Worm (Caenorhabditis elegans) whole organism, L1 larva: ENCODE data around the gene aat-6.
A peak's percentile ranks its signal among the peaks of the same experiment; 100 is the strongest.

Experiments
- C04F5.9 ChIP-seq: sonication (generic microtip); optimal IDR thresholded peaks from 2 replicates; lab custom pipeline; 2016; ENCODE audit warnings: missing genetic modification characterization, missing compliant biosample characterization
- C34B4.2 ChIP-seq: sonication (generic microtip); optimal IDR thresholded peaks from 2 replicates; lab custom pipeline; 2017; ENCODE audit warnings: mild to moderate bottlenecking, missing genetic modification characterization, missing compliant biosample characterization
- aha-1 ChIP-seq: fragments of 150-350 bp; optimal IDR thresholded peaks from 2 replicates; lab custom pipeline; 2014; ENCODE audit warnings: missing biosample characterization, missing genetic modification characterization
- aly-2 ChIP-seq: fragments of 150-350 bp; optimal IDR thresholded peaks from 2 replicates; lab custom pipeline; 2014; ENCODE audit warnings: missing biosample characterization, missing genetic modification characterization
- ceh-63 ChIP-seq: fragments of 200-800 bp; sonication (Bioruptor generic); optimal IDR thresholded peaks from 2 replicates; lab custom pipeline; 2018; ENCODE audit warnings: mild to moderate bottlenecking, missing genetic modification characterization, missing compliant biosample characterization
- ceh-90 ChIP-seq: sonication (generic microtip); optimal IDR thresholded peaks from 2 replicates; lab custom pipeline; 2016; ENCODE audit warnings: missing genetic modification characterization, missing compliant biosample characterization
- ces-1 ChIP-seq: fragments of 150-350 bp; optimal IDR thresholded peaks from 2 replicates; lab custom pipeline; 2014; ENCODE audit warnings: missing biosample characterization, missing genetic modification reagents, missing genetic modification characterization
- dsc-1 ChIP-seq: sonication (generic microtip); optimal IDR thresholded peaks from 2 replicates; lab custom pipeline; 2016; ENCODE audit warnings: mild to moderate bottlenecking, missing genetic modification characterization, missing compliant biosample characterization
- efl-3 ChIP-seq: fragments of 200-800 bp; sonication (Bioruptor generic); optimal IDR thresholded peaks from 2 replicates; lab custom pipeline; 2018; ENCODE audit warnings: mild to moderate bottlenecking, missing genetic modification characterization, missing compliant biosample characterization
- elt-2 ChIP-seq: sonication (generic microtip); optimal IDR thresholded peaks from 2 replicates; lab custom pipeline; 2016; ENCODE audit warnings: missing genetic modification characterization, mild to moderate bottlenecking, inconsistent platforms, missing compliant biosample characterization, missing genetic modification reagents
- fkh-10 ChIP-seq: sonication (generic microtip); optimal IDR thresholded peaks from 2 replicates; lab custom pipeline; 2017; ENCODE audit warnings: missing biosample characterization, missing genetic modification reagents, missing genetic modification characterization
- fkh-8 ChIP-seq: sonication (generic microtip); optimal IDR thresholded peaks from 2 replicates; lab custom pipeline; 2016; ENCODE audit warnings: mild to moderate bottlenecking, missing genetic modification characterization, missing compliant biosample characterization
- irx-1 ChIP-seq: sonication (generic microtip); optimal IDR thresholded peaks from 2 replicates; lab custom pipeline; 2016; ENCODE audit warnings: missing genetic modification characterization, missing compliant biosample characterization
- isw-1 ChIP-seq: fragments of 200-800 bp; sonication (Bioruptor generic); IDR thresholded peaks from 2 replicates; pipeline ENCODE4 v1.3.6; 2022; ENCODE audit warnings: missing genetic modification characterization, missing compliant biosample characterization
- lin-14 ChIP-seq: fragments of 200-800 bp; sonication (Bioruptor generic); optimal IDR thresholded peaks from 2 replicates; lab custom pipeline; 2018; ENCODE audit warnings: mild to moderate bottlenecking, missing genetic modification characterization, moderate library complexity, missing compliant biosample characterization
- lin-35 ChIP-seq, 2 experiments: fragments of 150-350 bp; optimal IDR thresholded peaks; 2 replicates each; lab custom pipeline; 2014; ENCODE audit warnings: missing biosample characterization in 2 of 2, missing genetic modification characterization in 2 of 2, missing genetic modification reagents in 2 of 2
- lin-39 ChIP-seq: fragments of 150-350 bp; optimal IDR thresholded peaks from 2 replicates; lab custom pipeline; 2014; ENCODE audit warnings: missing biosample characterization, missing genetic modification reagents, missing genetic modification characterization
- lir-3 ChIP-seq: sonication (generic microtip); optimal IDR thresholded peaks from 2 replicates; lab custom pipeline; 2016; ENCODE audit warnings: mild to moderate bottlenecking, missing genetic modification characterization, moderate library complexity, missing compliant biosample characterization; ENCODE audit not compliant: poor library complexity
- mdl-1 ChIP-seq, 2 experiments: fragments of 150-350 bp; optimal IDR thresholded peaks; 2 replicates each; lab custom pipeline; 2014 to 2017; ENCODE audit warnings: missing biosample characterization in 2 of 2, missing genetic modification characterization in 2 of 2, inconsistent platforms in 1 of 2
- nhr-11 ChIP-seq: fragments of 150-350 bp; optimal IDR thresholded peaks from 2 replicates; lab custom pipeline; 2014; ENCODE audit warnings: missing biosample characterization, missing genetic modification characterization
- nhr-237 ChIP-seq: fragments of 150-350 bp; optimal IDR thresholded peaks from 2 replicates; lab custom pipeline; 2014; ENCODE audit warnings: missing biosample characterization, missing genetic modification characterization
- nhr-28 ChIP-seq: fragments of 150-350 bp; optimal IDR thresholded peaks from 2 replicates; lab custom pipeline; 2014; ENCODE audit warnings: missing biosample characterization, missing genetic modification characterization
- nhr-47 ChIP-seq: sonication (generic microtip); optimal IDR thresholded peaks from 2 replicates; lab custom pipeline; 2016; ENCODE audit warnings: mild to moderate bottlenecking, missing genetic modification characterization, moderate library complexity, missing compliant biosample characterization
- nhr-71 ChIP-seq: sonication (generic microtip); optimal IDR thresholded peaks from 2 replicates; lab custom pipeline; 2016; ENCODE audit warnings: mild to moderate bottlenecking, missing genetic modification characterization, moderate library complexity, missing compliant biosample characterization
- nhr-76 ChIP-seq: sonication (generic microtip); optimal IDR thresholded peaks from 2 replicates; lab custom pipeline; 2017; ENCODE audit warnings: missing biosample characterization, missing genetic modification characterization
- pag-3 ChIP-seq: sonication (generic microtip); optimal IDR thresholded peaks from 2 replicates; lab custom pipeline; 2017; ENCODE audit warnings: missing genetic modification characterization, mild to moderate bottlenecking, missing compliant biosample characterization, antibody characterized with exemption, borderline replicate concordance; ENCODE audit not compliant: insufficient read depth
- pax-3 ChIP-seq: fragments of 200-800 bp; sonication (Bioruptor generic); optimal IDR thresholded peaks from 2 replicates; lab custom pipeline; 2018; ENCODE audit warnings: mild to moderate bottlenecking, missing genetic modification characterization, moderate library complexity, missing compliant biosample characterization
- rnt-1 ChIP-seq: sonication (generic microtip); optimal IDR thresholded peaks from 2 replicates; lab custom pipeline; 2016; ENCODE audit warnings: mild to moderate bottlenecking, missing genetic modification characterization, moderate library complexity, missing compliant biosample characterization
- sptf-1 ChIP-seq: fragments of 150-350 bp; optimal IDR thresholded peaks from 2 replicates; lab custom pipeline; 2014; ENCODE audit warnings: missing biosample characterization, missing genetic modification characterization
- sup-37 ChIP-seq: fragments of 200-800 bp; sonication (Bioruptor generic); optimal IDR thresholded peaks from 2 replicates; lab custom pipeline; 2018; ENCODE audit warnings: mild to moderate bottlenecking, missing genetic modification characterization, missing compliant biosample characterization
- swsn-7 ChIP-seq: sonication (generic microtip); optimal IDR thresholded peaks from 2 replicates; lab custom pipeline; 2016; ENCODE audit warnings: missing genetic modification characterization, missing compliant biosample characterization
- tbx-2 ChIP-seq: sonication (generic microtip); optimal IDR thresholded peaks from 2 replicates; lab custom pipeline; 2016; ENCODE audit warnings: missing genetic modification characterization, missing compliant biosample characterization
- tlp-1 ChIP-seq: fragments of 150-350 bp; optimal IDR thresholded peaks from 2 replicates; lab custom pipeline; 2014; ENCODE audit warnings: missing biosample characterization, missing genetic modification characterization
- unc-30 ChIP-seq: sonication (generic microtip); optimal IDR thresholded peaks from 2 replicates; lab custom pipeline; 2017; ENCODE audit warnings: missing biosample characterization, missing genetic modification characterization
- unc-86 ChIP-seq: sonication (generic microtip); optimal IDR thresholded peaks from 2 replicates; lab custom pipeline; 2016; ENCODE audit warnings: missing genetic modification characterization, missing compliant biosample characterization
- unc-98 ChIP-seq: fragments of 200-800 bp; sonication (Bioruptor generic); IDR thresholded peaks from 2 replicates; pipeline ENCODE4 v1.3.6; 2022; ENCODE audit warnings: missing genetic modification characterization, missing compliant biosample characterization
- zag-1 ChIP-seq: fragments of 150-350 bp; optimal IDR thresholded peaks from 2 replicates; lab custom pipeline; 2014; ENCODE audit warnings: missing biosample characterization, missing genetic modification characterization

Gene aat-6

ce11 chrV:11450257-11450656 is 20.2 kb downstream of the aat-6 start, which contains the start of gene col-156 (continued):
- TF ChIP-seq aly-2, result no peak
- no peak for TF ChIP-seq efl-3 (GFP tag; lab: Kevin White, UChicago)
- no peak for TF ChIP-seq sup-37 (GFP tag; lab: Kevin White, UChicago)

- TF ChIP-seq nhr-11 (tag; lab: Kevin White, UChicago) (no peak), unc-30 (tag; lab: Kevin White, UChicago) (no peak), rnt-1 (tag; lab: Kevin White, UChicago) (no peak), mdl-1 (tag; optimal IDR thresholded peaks at IDR 0.05; lab: Kevin White, UChicago) (no peak), lir-3 (tag; lab: Kevin White, UChicago) (no peak), aly-2 (no peak), nhr-71 (tag; lab: Kevin White, UChicago) (no peak), ceh-63 (no peak), nhr-76 (no peak), nhr-28 (no peak), C34B4.2 (tag; lab: Kevin White, UChicago) (no peak), lin-35 (GFP tag; optimal IDR thresholded peaks at IDR 0.05; lab: Kevin White, UChicago) (no peak), ceh-90 (tag; lab: Kevin White, UChicago) (no peak), dsc-1 (tag; lab: Kevin White, UChicago) (no peak), zag-1 (tag; lab: Kevin White, UChicago) (no peak), nhr-47 (tag; lab: Kevin White, UChicago) (no peak), aha-1 (tag; lab: Kevin White, UChicago) (no peak), C04F5.9 (tag; lab: Kevin White, UChicago) (no peak)
These were observed 21.1 kb downstream of the aat-6 start for ce11 chrV:11449404-11449803.

ce11 chrV:11446297-11446696 is 24.2 kb downstream of the aat-6 start, which contains the start of gene mig-17:
TSS of gene mig-17 (plus strand) at chrV:11446685.
- TF ChIP-seq isw-1 (GFP tag; lab: Robert Waterston, UW) (no peak), lin-14 (GFP tag; lab: Kevin White, UChicago) (peak; percentile 60), fkh-8 (no peak), sup-37 (GFP tag; lab: Kevin White, UChicago) (no peak), efl-3 (GFP tag; lab: Kevin White, UChicago) (no peak), elt-2 (tag; lab: Kevin White, UChicago) (no peak), fkh-10 (GFP tag; lab: Kevin White, UChicago) (no peak), aly-2 (no peak), irx-1 (tag; lab: Kevin White, UChicago) (no peak), lin-39 (tag; lab: Kevin White, UChicago) (no peak), ceh-63 (no peak), rnt-1 (tag; lab: Kevin White, UChicago) (no peak), swsn-7 (tag; lab: Kevin White, UChicago) (no peak), pax-3 (tag; lab: Kevin White, UChicago) (no peak), tlp-1 (no peak), unc-98 (GFP tag; lab: Robert Waterston, UW) (no peak), nhr-76 (no peak), dsc-1 (tag; lab: Kevin White, UChicago) (peak; percentile 42), pag-3 (tag; lab: Kevin White, UChicago) (peak; percentile 72), unc-30 (tag; lab: Kevin White, UChicago) (no peak)

- TF ChIP-seq lin-14 (GFP tag; lab: Kevin White, UChicago), result peak; percentile 80
- TF ChIP-seq tbx-2, result peak; percentile 16
- TF ChIP-seq nhr-71 (tag; lab: Kevin White, UChicago), result peak; percentile 26
- no peak for TF ChIP-seq ces-1 (GFP tag; lab: Kevin White, UChicago)
- TF ChIP-seq nhr-237 (tag; lab: Kevin White, UChicago), result no peak
- TF ChIP-seq nhr-47 (tag; lab: Kevin White, UChicago), result peak; percentile 0
- peak; percentile 7 for TF ChIP-seq unc-86
- TF ChIP-seq lin-35 (GFP tag; optimal IDR thresholded peaks at IDR 0.05; lab: Kevin White, UChicago), result peak in 1 of 2 experiments; percentile 6
- TF ChIP-seq sptf-1 (tag; lab: Kevin White, UChicago), result no peak
These were observed 25.1 kb downstream of the aat-6 start for ce11 chrV:11445375-11445774.
